Worm (Caenorhabditis elegans) whole organism, L4 larva: ENCODE results near the gene spsb-2.

ENCODE experiments used
- F26F4.8 ChIP-seq: fragments of 200-800 bp; sonication (Bioruptor generic); conservative IDR thresholded peaks from 2 replicates; pipeline ENCODE4 v1.3.6; 2022; ENCODE audit warnings: missing genetic modification characterization, missing compliant biosample characterization
- F37D6.2 ChIP-seq: sonication (generic microtip); optimal IDR thresholded peaks from 2 replicates; lab custom pipeline; 2016; ENCODE audit warnings: mild to moderate bottlenecking, missing genetic modification characterization, missing compliant biosample characterization
- T26A8.4 ChIP-seq: fragments of 200-800 bp; sonication (Bioruptor generic); IDR thresholded peaks from 2 replicates; pipeline ENCODE4 v1.3.6; 2022; ENCODE audit warnings: missing genetic modification characterization, missing compliant biosample characterization
- Y105C5A.15 ChIP-seq: fragments of 200-800 bp; sonication (Bioruptor generic); IDR thresholded peaks from 2 replicates; pipeline ENCODE4 v1.3.6; 2022; ENCODE audit warnings: missing genetic modification characterization, missing compliant biosample characterization
- Y48G9A.11 ChIP-seq: fragments of 200-800 bp; sonication (Bioruptor generic); IDR thresholded peaks from 2 replicates; pipeline ENCODE4 v1.3.6; 2022; ENCODE audit warnings: missing genetic modification reagents, missing genetic modification characterization, missing compliant biosample characterization
- ZK546.5 ChIP-seq, 2 experiments: sonication (generic microtip); optimal IDR thresholded peaks; 2 replicates each; lab custom pipeline; 2017; ENCODE audit warnings: missing biosample characterization in 2 of 2, missing genetic modification characterization in 2 of 2
- aha-1 ChIP-seq: fragments of 150-350 bp; peaks from one replicate; lab custom pipeline; 2014; ENCODE audit warnings: missing biosample characterization, missing genetic modification characterization
- ceh-32 ChIP-seq: sonication (generic microtip); optimal IDR thresholded peaks from 2 replicates; lab custom pipeline; 2016; ENCODE audit warnings: mild to moderate bottlenecking, missing genetic modification characterization, missing compliant biosample characterization; ENCODE audit not compliant: poor library complexity
- cey-2 ChIP-seq: sonication (generic microtip); optimal IDR thresholded peaks from 3 replicates; lab custom pipeline; 2017; ENCODE audit warnings: missing genetic modification characterization, mild to moderate bottlenecking, missing compliant biosample characterization, antibody characterized with exemption, borderline replicate concordance; ENCODE audit not compliant: insufficient read depth
- daf-16 ChIP-seq, 3 experiments: sonication (generic microtip); optimal IDR thresholded peaks; 2 replicates each; lab custom pipeline; 2016 to 2017; ENCODE audit warnings: missing genetic modification characterization in 3 of 3, missing genetic modification reagents in 3 of 3, mild to moderate bottlenecking in 2 of 3, missing compliant biosample characterization in 2 of 3, missing biosample characterization in 1 of 3, moderate library complexity in 1 of 3
- daf-8 ChIP-seq: fragments of 200-800 bp; sonication (Bioruptor generic); IDR thresholded peaks from 2 replicates; pipeline ENCODE4 v1.3.6; 2022; ENCODE audit warnings: missing genetic modification characterization, missing compliant biosample characterization
- dmd-6 ChIP-seq: fragments of 200-800 bp; sonication (Bioruptor generic); IDR thresholded peaks from 2 replicates; pipeline ENCODE4 v1.3.6; 2022; ENCODE audit warnings: missing genetic modification reagents, missing genetic modification characterization, missing compliant biosample characterization
- dmd-8 ChIP-seq: fragments of 200-800 bp; sonication (Bioruptor generic); IDR thresholded peaks from 2 replicates; pipeline ENCODE4 v1.3.6; 2022; ENCODE audit warnings: missing genetic modification characterization, missing compliant biosample characterization
- dmd-9 ChIP-seq: fragments of 200-800 bp; sonication (Bioruptor generic); IDR thresholded peaks from 2 replicates; pipeline ENCODE4 v1.3.6; 2022; ENCODE audit warnings: missing genetic modification reagents, missing genetic modification characterization, missing compliant biosample characterization
- dpl-1 ChIP-seq: fragments of 150-350 bp; optimal IDR thresholded peaks from 2 replicates; lab custom pipeline; 2014; ENCODE audit warnings: missing biosample characterization, missing genetic modification reagents, missing genetic modification characterization
- dve-1 ChIP-seq: sonication (generic microtip); optimal IDR thresholded peaks from 2 replicates; lab custom pipeline; 2017; ENCODE audit warnings: antibody characterized with exemption, mild to moderate bottlenecking, missing genetic modification characterization, missing compliant biosample characterization; ENCODE audit not compliant: insufficient read depth
- egl-43 ChIP-seq: fragments of 200-800 bp; sonication (Bioruptor generic); IDR thresholded peaks from 2 replicates; pipeline ENCODE4 v1.3.6; 2022; ENCODE audit warnings: missing genetic modification reagents, missing genetic modification characterization, missing compliant biosample characterization
- fkh-10 ChIP-seq: fragments of 150-350 bp; optimal IDR thresholded peaks from 2 replicates; lab custom pipeline; 2014; ENCODE audit warnings: missing biosample characterization, missing genetic modification reagents, missing genetic modification characterization
- hlh-11 ChIP-seq: fragments of 200-800 bp; sonication (Bioruptor generic); optimal IDR thresholded peaks from 2 replicates; lab custom pipeline; 2018; ENCODE audit warnings: mild to moderate bottlenecking, missing genetic modification characterization, missing compliant biosample characterization
- hmg-1.1 ChIP-seq: fragments of 200-800 bp; sonication (Bioruptor generic); IDR thresholded peaks from 2 replicates; pipeline ENCODE4 v1.3.6; 2022; ENCODE audit warnings: missing genetic modification reagents, missing genetic modification characterization, missing compliant biosample characterization
- jun-1 ChIP-seq: fragments of 150-350 bp; optimal IDR thresholded peaks from 2 replicates; lab custom pipeline; 2014; ENCODE audit warnings: missing biosample characterization, missing genetic modification reagents, missing genetic modification characterization
- lim-7 ChIP-seq: fragments of 200-800 bp; sonication (Bioruptor generic); IDR thresholded peaks from 2 replicates; pipeline ENCODE4 v1.3.6; 2022; ENCODE audit warnings: missing genetic modification characterization, missing compliant biosample characterization
- lin-1 ChIP-seq: fragments of 200-800 bp; sonication (Bioruptor generic); IDR thresholded peaks from 2 replicates; pipeline ENCODE4 v1.3.6; 2022; ENCODE audit warnings: missing genetic modification reagents, missing genetic modification characterization, missing compliant biosample characterization
- lin-13 ChIP-seq: fragments of 150-350 bp; optimal IDR thresholded peaks from 2 replicates; lab custom pipeline; 2014; ENCODE audit warnings: missing biosample characterization, missing genetic modification reagents, missing genetic modification characterization
- lin-38 ChIP-seq: fragments of 200-800 bp; sonication (Bioruptor generic); IDR thresholded peaks from 2 replicates; pipeline ENCODE4 v1.3.6; 2022; ENCODE audit warnings: missing genetic modification reagents, missing genetic modification characterization, missing compliant biosample characterization
- lsy-2 ChIP-seq, 2 experiments: fragments of 150-350 bp in 1 of 2; sonication (generic microtip) in 1 of 2; optimal IDR thresholded peaks; 2 replicates each; lab custom pipeline; 2014 to 2017; ENCODE audit warnings: missing biosample characterization in 2 of 2, missing genetic modification characterization in 2 of 2
- madf-5 ChIP-seq, 2 experiments: fragments of 200-800 bp; sonication (Bioruptor generic); IDR thresholded peaks; 2 replicates each; pipeline ENCODE4 v1.3.6; 2022; ENCODE audit warnings: missing compliant biosample characterization in 2 of 2, missing genetic modification characterization in 2 of 2
- madf-9 ChIP-seq: fragments of 200-800 bp; sonication (Bioruptor generic); conservative IDR thresholded peaks from 2 replicates; pipeline ENCODE4 v1.3.6; 2022; ENCODE audit warnings: missing genetic modification reagents, missing genetic modification characterization, missing compliant biosample characterization
- mes-2 ChIP-seq: sonication (generic microtip); optimal IDR thresholded peaks from 2 replicates; lab custom pipeline; 2016; ENCODE audit warnings: missing genotype, mild to moderate bottlenecking, missing genetic modification characterization, missing compliant biosample characterization; ENCODE audit not compliant: poor library complexity, severe bottlenecking
- mxl-2 ChIP-seq: fragments of 200-800 bp; sonication (Bioruptor generic); conservative IDR thresholded peaks from 2 replicates; pipeline ENCODE4 v1.3.6; 2022; ENCODE audit warnings: missing genetic modification reagents, missing genetic modification characterization, missing compliant biosample characterization
- nhr-10 ChIP-seq: fragments of 150-350 bp; optimal IDR thresholded peaks from 2 replicates; lab custom pipeline; 2014; ENCODE audit warnings: missing biosample characterization, missing genetic modification characterization
- nhr-102 ChIP-seq: sonication (generic microtip); optimal IDR thresholded peaks from 2 replicates; lab custom pipeline; 2016; ENCODE audit warnings: mild to moderate bottlenecking, missing genetic modification characterization, moderate library complexity, missing compliant biosample characterization
- nhr-11 ChIP-seq: fragments of 150-350 bp; optimal IDR thresholded peaks from 2 replicates; lab custom pipeline; 2014; ENCODE audit warnings: missing biosample characterization, missing genetic modification characterization
- nhr-111 ChIP-seq: fragments of 200-800 bp; sonication (Bioruptor generic); optimal IDR thresholded peaks from 2 replicates; lab custom pipeline; 2018; ENCODE audit warnings: mild to moderate bottlenecking, missing genetic modification characterization, missing compliant biosample characterization
- nhr-237 ChIP-seq: sonication (generic microtip); optimal IDR thresholded peaks from 2 replicates; lab custom pipeline; 2017; ENCODE audit warnings: missing biosample characterization, missing genetic modification characterization
- nhr-41 ChIP-seq: fragments of 200-800 bp; sonication (Bioruptor generic); IDR thresholded peaks from 2 replicates; pipeline ENCODE4 v1.3.6; 2022; ENCODE audit warnings: missing genetic modification reagents, missing genetic modification characterization, missing compliant biosample characterization
- nhr-42 ChIP-seq: fragments of 200-800 bp; sonication (Bioruptor generic); IDR thresholded peaks from 2 replicates; pipeline ENCODE4 v1.3.6; 2022; ENCODE audit warnings: missing genetic modification characterization, missing compliant biosample characterization
- nhr-48 ChIP-seq: sonication (generic microtip); optimal IDR thresholded peaks from 2 replicates; lab custom pipeline; 2016; ENCODE audit warnings: mild to moderate bottlenecking, missing genetic modification characterization, missing compliant biosample characterization
- nhr-6 ChIP-seq: fragments of 150-350 bp; optimal IDR thresholded peaks from 2 replicates; lab custom pipeline; 2014; ENCODE audit warnings: missing biosample characterization, missing genetic modification characterization
- nhr-76 ChIP-seq: fragments of 150-350 bp; optimal IDR thresholded peaks from 2 replicates; lab custom pipeline; 2014; ENCODE audit warnings: missing biosample characterization, missing genetic modification characterization
- php-3 ChIP-seq: fragments of 200-800 bp; sonication (Bioruptor generic); IDR thresholded peaks from 2 replicates; pipeline ENCODE4 v1.3.6; 2022; ENCODE audit warnings: missing genetic modification reagents, missing genetic modification characterization, missing compliant biosample characterization
- pqm-1 ChIP-seq: sonication (generic microtip); optimal IDR thresholded peaks from 2 replicates; lab custom pipeline; 2017; ENCODE audit warnings: missing biosample characterization, missing genetic modification characterization
- rbr-2 ChIP-seq: sonication (generic microtip); optimal IDR thresholded peaks from 2 replicates; lab custom pipeline; 2016; ENCODE audit warnings: missing genotype, missing genetic modification characterization, missing compliant biosample characterization
- saeg-2 ChIP-seq: fragments of 200-800 bp; sonication (Bioruptor generic); IDR thresholded peaks from 2 replicates; pipeline ENCODE4 v1.3.6; 2022; ENCODE audit warnings: missing genetic modification reagents, missing genetic modification characterization, missing compliant biosample characterization
- sdz-12 ChIP-seq: fragments of 200-800 bp; sonication (Bioruptor generic); optimal IDR thresholded peaks from 2 replicates; lab custom pipeline; 2018; ENCODE audit warnings: mild to moderate bottlenecking, missing genetic modification characterization, missing compliant biosample characterization
- snpc-1.2 ChIP-seq: fragments of 200-800 bp; sonication (Bioruptor generic); IDR thresholded peaks from 2 replicates; pipeline ENCODE4 v1.3.6; 2022; ENCODE audit warnings: missing genetic modification reagents, missing genetic modification characterization, missing compliant biosample characterization
- spr-3 ChIP-seq: fragments of 200-800 bp; sonication (Bioruptor generic); optimal IDR thresholded peaks from 2 replicates; lab custom pipeline; 2018; ENCODE audit warnings: mild to moderate bottlenecking, missing genetic modification characterization, missing compliant biosample characterization
- tag-97 ChIP-seq: fragments of 200-800 bp; sonication (Bioruptor generic); IDR thresholded peaks from 2 replicates; pipeline ENCODE4 v1.3.6; 2022; ENCODE audit warnings: missing genetic modification characterization, missing compliant biosample characterization
- tra-1 ChIP-seq: fragments of 200-800 bp; sonication (Bioruptor generic); IDR thresholded peaks from 2 replicates; pipeline ENCODE4 v1.3.6; 2022; ENCODE audit warnings: missing genetic modification reagents, missing genetic modification characterization, missing compliant biosample characterization
- vab-7 ChIP-seq: fragments of 200-800 bp; sonication (Bioruptor generic); IDR thresholded peaks from 2 replicates; pipeline ENCODE4 v1.3.6; 2022; ENCODE audit warnings: missing genetic modification reagents, missing genetic modification characterization, missing compliant biosample characterization
- zag-1 ChIP-seq: fragments of 150-350 bp; optimal IDR thresholded peaks from 2 replicates; lab custom pipeline; 2014; ENCODE audit warnings: missing biosample characterization, missing genetic modification characterization
- zip-11 ChIP-seq: fragments of 200-800 bp; sonication (Bioruptor generic); IDR thresholded peaks from 2 replicates; pipeline ENCODE4 v1.3.6; 2022; ENCODE audit warnings: missing genetic modification characterization, missing compliant biosample characterization

spsb-2 gene

ce11 chrII:15190971-15191370 lies 39.2 kb upstream of the spsb-2 start:
- no peak for TF ChIP-seq lin-38
- TF ChIP-seq vab-7 (GFP tag; lab: Robert Waterston, UW) = no peak
- TF ChIP-seq saeg-2 (GFP tag; lab: Robert Waterston, UW) = no peak
- TF ChIP-seq T26A8.4 (GFP tag; lab: Robert Waterston, UW) = no peak
- TF ChIP-seq nhr-10 (tag; lab: Kevin White, UChicago) = no peak
- no peak for TF ChIP-seq daf-8 (GFP tag; lab: Robert Waterston, UW)
- no peak for TF ChIP-seq madf-5 (GFP tag; IDR thresholded peaks at IDR 0.05; lab: Robert Waterston, UW)
- no peak for TF ChIP-seq dpl-1 (GFP tag; lab: Kevin White, UChicago)
- peak; percentile 25 for TF ChIP-seq pqm-1 (tag; lab: Kevin White, UChicago)
- no peak for TF ChIP-seq Y48G9A.11 (GFP tag; lab: Robert Waterston, UW)
- no peak for TF ChIP-seq hmg-1.1 (GFP tag; lab: Robert Waterston, UW)
- TF ChIP-seq Y105C5A.15 (GFP tag; lab: Robert Waterston, UW) = no peak
- TF ChIP-seq nhr-41 (GFP tag; lab: Robert Waterston, UW) = no peak
- no peak for TF ChIP-seq daf-16 (GFP tag; optimal IDR thresholded peaks at IDR 0.05; lab: Kevin White, UChicago)
- TF ChIP-seq daf-16 (tag; optimal IDR thresholded peaks at IDR 0.05; lab: Kevin White, UChicago) = peak; percentile 80
- TF ChIP-seq madf-9 (GFP tag; lab: Robert Waterston, UW) = no peak
- TF ChIP-seq nhr-102 = no peak
- TF ChIP-seq dmd-9 (GFP tag; lab: Robert Waterston, UW) = no peak
- TF ChIP-seq nhr-76 (tag; lab: Kevin White, UChicago) = no peak
- no peak for TF ChIP-seq dmd-8 (GFP tag; lab: Robert Waterston, UW)
- TF ChIP-seq hlh-11 (tag; lab: Kevin White, UChicago) = peak; percentile 38
- no peak for TF ChIP-seq lin-1
- TF ChIP-seq lin-13 (GFP tag; lab: Kevin White, UChicago) = no peak
- TF ChIP-seq fkh-10 (GFP tag; lab: Kevin White, UChicago) = no peak
- no peak for TF ChIP-seq zip-11 (GFP tag; lab: Robert Waterston, UW)
- TF ChIP-seq jun-1 (tag; lab: Kevin White, UChicago) = no peak
- peak; percentile 59 for TF ChIP-seq dmd-6
- no peak for TF ChIP-seq mxl-2 (GFP tag; lab: Robert Waterston, UW)
- TF ChIP-seq spr-3 = no peak
- no peak for TF ChIP-seq mes-2
- no peak for TF ChIP-seq F26F4.8 (GFP tag; lab: Robert Waterston, UW)
- TF ChIP-seq lsy-2 (tag; optimal IDR thresholded peaks at IDR 0.05; lab: Kevin White, UChicago) = no peak
- TF ChIP-seq nhr-111 = no peak
- TF ChIP-seq F37D6.2 (tag; lab: Kevin White, UChicago) = no peak
- TF ChIP-seq sdz-12 (GFP tag; lab: Kevin White, UChicago) = no peak
- TF ChIP-seq tag-97 (GFP tag; lab: Robert Waterston, UW) = no peak
- TF ChIP-seq dve-1 = peak; percentile 46
- no peak for TF ChIP-seq ceh-32 (tag; lab: Kevin White, UChicago)
- TF ChIP-seq, all 104 proteins: peak for 5

DNA sequence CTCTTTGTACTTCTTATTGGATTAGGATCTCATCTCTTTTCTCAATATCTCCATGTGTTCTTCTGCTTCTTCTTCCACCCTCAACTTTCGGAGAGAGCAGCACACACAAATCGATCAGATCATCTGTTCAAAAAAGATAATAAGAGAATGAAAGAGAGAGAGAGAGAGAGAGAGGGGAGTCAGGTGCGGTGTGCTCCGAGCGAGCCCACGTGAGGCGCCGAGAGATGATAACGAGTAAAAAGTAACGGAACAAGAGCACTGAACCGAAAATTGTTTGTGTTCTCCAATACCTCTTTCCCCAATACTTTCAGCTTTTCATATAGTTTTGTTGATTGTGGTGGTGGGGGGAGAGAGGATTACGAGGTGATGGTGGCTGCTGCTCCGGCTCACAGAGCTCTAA lies 36.2 kb upstream of the spsb-2 start:
- TF ChIP-seq nhr-11 (tag; lab: Kevin White, UChicago) (peak; percentile 64), zag-1 (no peak), php-3 (GFP tag; lab: Robert Waterston, UW) (no peak), ZK546.5 (tag; optimal IDR thresholded peaks at IDR 0.05; lab: Kevin White, UChicago) (no peak), tra-1 (GFP tag; lab: Robert Waterston, UW) (peak; percentile 70), daf-16 (GFP tag; optimal IDR thresholded peaks at IDR 0.05; lab: Kevin White, UChicago) (peak in 1 of 2 experiments; percentile 65), daf-16 (tag; optimal IDR thresholded peaks at IDR 0.05; lab: Kevin White, UChicago) (peak; percentile 79), rbr-2 (tag; lab: Kevin White, UChicago) (no peak), hlh-11 (tag; lab: Kevin White, UChicago) (peak; percentile 94), nhr-6 (no peak), aha-1 (no peak), cey-2 (no peak), snpc-1.2 (GFP tag; lab: Robert Waterston, UW) (no peak), egl-43 (GFP tag; lab: Robert Waterston, UW) (no peak), nhr-237 (no peak), lim-7 (GFP tag; lab: Robert Waterston, UW) (no peak), nhr-42 (GFP tag; lab: Robert Waterston, UW) (no peak), nhr-48 (peak; percentile 3), lin-38 (no peak)
